Worm (Caenorhabditis elegans): ENCODE results near the gene Y39B6A.37.

The Y39B6A.37 gene

DNA sequence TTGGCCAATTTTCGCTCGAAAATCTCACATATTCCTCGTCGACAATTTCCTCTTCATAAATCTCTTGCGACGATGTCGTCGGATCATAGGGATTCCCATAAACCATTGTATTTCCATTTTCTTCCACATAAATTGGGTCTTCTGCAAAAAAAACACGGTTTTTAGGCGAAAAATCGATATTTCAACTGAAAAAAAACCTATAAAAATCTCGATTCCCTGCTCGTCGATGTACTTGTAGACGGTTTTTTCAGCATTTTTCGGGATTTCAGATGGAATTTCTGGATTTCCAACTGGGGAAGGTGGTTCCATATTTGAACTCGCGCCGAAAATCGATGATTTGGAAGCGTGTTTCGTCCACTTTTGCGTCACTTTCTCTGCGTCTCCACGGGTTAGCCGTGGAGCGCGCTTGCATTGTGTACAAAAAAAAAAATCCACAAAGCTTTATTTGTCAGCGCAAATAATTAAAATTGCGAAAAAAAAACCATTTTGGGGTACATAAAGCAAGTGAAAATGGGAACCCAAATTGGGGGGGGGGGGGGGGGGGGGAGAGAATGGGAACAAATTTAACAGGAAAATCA, 23.1 kb upstream of the Y39B6A.37 start, which contains the start of gene Y39B6A.43 (continued):
- TF ChIP-seq ztf-28 (GFP tag; IDR thresholded peaks at IDR 0.05) (peak; percentile 96), F57A8.1 (GFP tag; optimal IDR thresholded peaks at IDR 0.05) (peak; percentile 42), madf-3 (GFP tag; IDR thresholded peaks at IDR 0.05) (peak; percentile 97), snpc-1.3 (tag; optimal IDR thresholded peaks at IDR 0.05; ENCODE audit: insufficient read depth) (peak; percentile 91), gei-17 (GFP tag; optimal IDR thresholded peaks at IDR 0.05) (peak; percentile 81), lag-1 (GFP tag; IDR thresholded peaks at IDR 0.05) (0 out of 2 replicates have a peak, but pooled peaks have one; percentile 50), hmg-20 (GFP tag; IDR thresholded peaks at IDR 0.05) (peak; percentile 90), lin-40 (tag; optimal IDR thresholded peaks at IDR 0.05) (peak; percentile 96), hlh-26 (GFP tag; conservative IDR thresholded peaks at IDR 0.05) (no peak), ztf-3 (GFP tag; optimal IDR thresholded peaks at IDR 0.05) (peak; percentile 87), pbrm-1 (GFP tag; IDR thresholded peaks at IDR 0.05) (peak; percentile 99), ceh-79 (tag; optimal IDR thresholded peaks at IDR 0.05) (peak; percentile 5), lin-26 (GFP tag; IDR thresholded peaks at IDR 0.05) (peak; percentile 85), B0336.3 (GFP tag; IDR thresholded peaks at IDR 0.05) (peak; percentile 97), hmg-1.2 (GFP tag; IDR thresholded peaks at IDR 0.05) (peak; percentile 93), ekl-4 (GFP tag; IDR thresholded peaks at IDR 0.05) (peak; percentile 97), ama-1 (optimal IDR thresholded peaks at IDR 0.05) (no peak), ama-1 (GFP tag; optimal IDR thresholded peaks at IDR 0.05) (peak in 1 of 2 experiments; percentile 53), rec-8 (tag; optimal IDR thresholded peaks at IDR 0.05) (peak in 1 of 2 experiments; percentile 75), snpc-1.1 (tag; optimal IDR thresholded peaks at IDR 0.05; ENCODE audit: insufficient read depth) (peak; percentile 64), dpl-1 (GFP tag; optimal IDR thresholded peaks at IDR 0.05) (peak; percentile 97), F49E8.2 (tag; optimal IDR thresholded peaks at IDR 0.05; ENCODE audit: insufficient read depth) (peak; percentile 97), aptf-2 (GFP tag; conservative IDR thresholded peaks at IDR 0.05) (peak; percentile 58; the same call in 1 of the 2 replicates), F23B12.7 (tag; optimal IDR thresholded peaks at IDR 0.05; ENCODE audit: insufficient read depth) (peak; percentile 91), attf-3 (GFP tag; conservative IDR thresholded peaks at IDR 0.05) (peak; percentile 87), athp-1 (tag; optimal IDR thresholded peaks at IDR 0.05) (peak; percentile 99), rcor-1 (GFP tag; IDR thresholded peaks at IDR 0.05) (peak; percentile 98), B0019.2 (GFP tag; conservative IDR thresholded peaks at IDR 0.05) (peak; percentile 91), F33H1.4 (GFP tag; IDR thresholded peaks at IDR 0.05) (peak; percentile 86), F10E7.11 (tag; optimal IDR thresholded peaks at IDR 0.05) (peak; percentile 86), fkh-3 (tag; optimal IDR thresholded peaks at IDR 0.05) (no peak), D2030.7 (GFP tag; IDR thresholded peaks at IDR 0.05) (peak; percentile 99), B0035.1 (tag; optimal IDR thresholded peaks at IDR 0.05) (peak; percentile 64), nhr-179 (tag; optimal IDR thresholded peaks at IDR 0.05) (no peak), tbp1 (GFP tag; optimal IDR thresholded peaks at IDR 0.05) (peak; percentile 79), T26A5.8 (tag; optimal IDR thresholded peaks at IDR 0.05) (no peak), chd-7 (tag; optimal IDR thresholded peaks at IDR 0.05) (peak; percentile 97), cebp-1 (GFP tag; IDR thresholded peaks at IDR 0.05) (peak; percentile 83), cebp-1 (tag; optimal IDR thresholded peaks at IDR 0.05) (peak; percentile 94), mes-4 (tag; optimal IDR thresholded peaks at IDR 0.05) (no peak), nfya-1 (tag; optimal IDR thresholded peaks at IDR 0.05; ENCODE audit: borderline replicate concordance, insufficient read depth) (no peak), nhr-120 (GFP tag; IDR thresholded peaks at IDR 0.05) (peak; percentile 91; the same call in 1 of the 2 replicates), aptf-3 (GFP tag; IDR thresholded peaks at IDR 0.05) (peak; percentile 90), K11D2.4 (GFP tag; IDR thresholded peaks at IDR 0.05) (peak; percentile 99), ceh-91 (GFP tag; IDR thresholded peaks at IDR 0.05) (peak; percentile 94), egrh-3 (GFP tag; IDR thresholded peaks at IDR 0.05) (peak; percentile 63), akir-1 (GFP tag; optimal IDR thresholded peaks at IDR 0.05) (no peak)
